Fruit fly (Drosophila melanogaster): ENCODE results near the gene CG14689.

The CG14689 gene

DNA sequence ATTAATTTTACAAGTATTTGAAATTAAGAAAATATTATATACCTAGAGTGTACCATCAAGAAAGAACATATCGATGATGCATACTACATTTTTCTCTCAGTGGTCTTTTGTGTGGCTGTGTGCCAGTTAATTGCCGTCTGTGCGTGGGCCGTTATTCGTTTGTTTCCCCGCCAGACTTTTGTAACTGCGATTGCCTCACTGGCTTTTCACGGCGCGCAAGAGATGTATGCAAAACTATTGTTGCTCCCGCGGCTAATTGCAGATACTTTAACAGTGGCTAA, 29.4 kb downstream of the CG14689 start (continued):
- TF ChIP-seq Doc2 (GFP tag; IDR thresholded peaks at IDR 0.05), result no peak
- 0 out of 2 replicates have a peak, but pooled peaks have one; percentile 28 for TF ChIP-seq dati (GFP tag; IDR thresholded peaks at IDR 0.05)
- no peak for TF ChIP-seq fd64A (GFP tag; optimal IDR thresholded peaks at IDR 0.05)
- TF ChIP-seq CG4854 (GFP tag; optimal IDR thresholded peaks at IDR 0.05), result no peak
- TF ChIP-seq CG10462 (GFP tag; optimal IDR thresholded peaks at IDR 0.05), result no peak
- TF ChIP-seq MTF-1 (GFP tag; optimal IDR thresholded peaks at IDR 0.05; ENCODE audit: borderline replicate concordance), result peak; percentile 11
- no peak for TF ChIP-seq fu2 (GFP tag; optimal IDR thresholded peaks at IDR 0.05)
- peak; percentile 25 for TF ChIP-seq NfI (GFP tag; optimal IDR thresholded peaks at IDR 0.05)
- no peak for TF ChIP-seq slp2 (GFP tag; optimal IDR thresholded peaks at IDR 0.05)
- no peak for TF ChIP-seq CG10147 (GFP tag; optimal IDR thresholded peaks at IDR 0.05)
- no peak for TF ChIP-seq CG17385 (GFP tag; optimal IDR thresholded peaks at IDR 0.05)
- peak; percentile 63; the same call in 1 of the 2 replicates for TF ChIP-seq CG17328 (GFP tag; IDR thresholded peaks at IDR 0.05)
- no peak for TF ChIP-seq tx (GFP tag; optimal IDR thresholded peaks at IDR 0.05)
- TF ChIP-seq CG10959 (GFP tag; IDR thresholded peaks at IDR 0.05), result peak; percentile 41; the same call in 1 of the 2 replicates
- TF ChIP-seq Xbp1 (GFP tag; optimal IDR thresholded peaks at IDR 0.05), result peak; percentile 36
- peak; percentile 58; the same call in 1 of the 2 replicates for TF ChIP-seq CG16779 (GFP tag; IDR thresholded peaks at IDR 0.05)
- TF ChIP-seq CG17568 (GFP tag; optimal IDR thresholded peaks at IDR 0.05), result no peak
- peak; percentile 32 for TF ChIP-seq Vsx1 (GFP tag; optimal IDR thresholded peaks at IDR 0.05)
- TF ChIP-seq Hmr (GFP tag; optimal IDR thresholded peaks at IDR 0.05), result no peak
- peak; percentile 13 for TF ChIP-seq CG6654 (GFP tag; optimal IDR thresholded peaks at IDR 0.05)
- TF ChIP-seq ind (GFP tag; optimal IDR thresholded peaks at IDR 0.05), result peak; percentile 8
- no peak for TF ChIP-seq odd (GFP tag; optimal IDR thresholded peaks at IDR 0.05)
- TF ChIP-seq repo (GFP tag; optimal IDR thresholded peaks at IDR 0.05), result no peak
- TF ChIP-seq CG11247 (GFP tag; IDR thresholded peaks at IDR 0.05), result peak; percentile 60
- no peak for TF ChIP-seq tio (GFP tag; optimal IDR thresholded peaks at IDR 0.05)
- no peak for TF ChIP-seq CG17361 (GFP tag; IDR thresholded peaks at IDR 0.05)
- no peak for TF ChIP-seq Chrac-16 (GFP tag; optimal IDR thresholded peaks at IDR 0.05)
- no peak for TF ChIP-seq HmgD (GFP tag; optimal IDR thresholded peaks at IDR 0.05)
- no peak for TF ChIP-seq slou (GFP tag; optimal IDR thresholded peaks at IDR 0.05)
- no peak for TF ChIP-seq HLH4C (GFP tag; IDR thresholded peaks at IDR 0.05; ENCODE audit: partially characterized antibody)
- TF ChIP-seq ap (GFP tag; IDR thresholded peaks at IDR 0.05), result peak; percentile 60
- TF ChIP-seq bsh (GFP tag; optimal IDR thresholded peaks at IDR 0.05), result peak in 1 of 2 experiments; percentile 50
- no peak for TF ChIP-seq CG16815 (GFP tag; optimal IDR thresholded peaks at IDR 0.05)
- TF ChIP-seq Dll (GFP tag; IDR thresholded peaks at IDR 0.05; ENCODE audit: partially characterized antibody), result no peak
- no peak for TF ChIP-seq Trl (optimal IDR thresholded peaks at IDR 0.05)
- TF ChIP-seq Trl (GFP tag; optimal IDR thresholded peaks at IDR 0.05), result no peak
- peak; percentile 48 for TF ChIP-seq NFAT (GFP tag; IDR thresholded peaks at IDR 0.05)
- TF ChIP-seq Hand (GFP tag; optimal IDR thresholded peaks at IDR 0.05), result no peak
- TF ChIP-seq jumu (GFP tag; optimal IDR thresholded peaks at IDR 0.05), result no peak
- no peak for TF ChIP-seq lov (optimal IDR thresholded peaks at IDR 0.05)
- TF ChIP-seq lov (GFP tag; IDR thresholded peaks at IDR 0.05), result peak; percentile 79
- no peak for TF ChIP-seq cad (GFP tag; optimal IDR thresholded peaks at IDR 0.05)
- TF ChIP-seq CG15601 (tag; optimal IDR thresholded peaks at IDR 0.05), result no peak
- no peak for TF ChIP-seq CG11696 (GFP tag; IDR thresholded peaks at IDR 0.05)
- TF ChIP-seq jing (GFP tag; optimal IDR thresholded peaks at IDR 0.05), result no peak
- peak; percentile 48 for TF ChIP-seq fd96Cb (tag; optimal IDR thresholded peaks at IDR 0.05)
- TF ChIP-seq H2.0 (GFP tag; IDR thresholded peaks at IDR 0.05), result peak; percentile 46; the same call in 1 of the 2 replicates
- TF ChIP-seq CG11560 (tag; IDR thresholded peaks at IDR 0.05), result 0 out of 3 replicates have a peak, but pooled peaks have one; percentile 5
- no peak for TF ChIP-seq hkb (optimal IDR thresholded peaks at IDR 0.05)
- peak; percentile 66 for TF ChIP-seq hkb (GFP tag; IDR thresholded peaks at IDR 0.05)
- TF ChIP-seq CTCF (GFP tag; optimal IDR thresholded peaks at IDR 0.05), result no peak
- TF ChIP-seq kah (GFP tag; optimal IDR thresholded peaks at IDR 0.05), result no peak
- peak; percentile 48 for TF ChIP-seq CG8388 (GFP tag; optimal IDR thresholded peaks at IDR 0.05)
- TF ChIP-seq p53 (GFP tag; optimal IDR thresholded peaks at IDR 0.05), result no peak

All from whole organism, embryonic.